Fruit fly (Drosophila melanogaster) whole organism, wandering third instar larva: ENCODE measurements around the gene CG43935.

Experiments used
- CG9705 ChIP-seq: fragments of 200-800 bp; sonication (Bioruptor generic); optimal IDR thresholded peaks from 2 replicates; lab custom pipeline; 2018; ENCODE audit warnings: missing biosample characterization, mild to moderate bottlenecking, missing genetic modification characterization
- CrebA ChIP-seq: fragments of 200-800 bp; sonication (Bioruptor generic); optimal IDR thresholded peaks from 2 replicates; lab custom pipeline; 2016; ENCODE audit warnings: missing biosample characterization, mild to moderate bottlenecking, missing genetic modification characterization, borderline replicate concordance
- Dfd ChIP-seq: fragments of >200 bp; optimal IDR thresholded peaks from 2 replicates; lab custom pipeline; 2017; ENCODE audit warnings: missing biosample characterization, missing genetic modification characterization
- Dif ChIP-seq: fragments of 200-275, 200-300 bp; sonication (Bioruptor generic); optimal IDR thresholded peaks from 2 replicates; lab custom pipeline; 2018; ENCODE audit warnings: missing biosample characterization, missing genetic modification characterization; ENCODE audit not compliant: partially characterized antibody
- GATAd ChIP-seq: sonication (Bioruptor generic); optimal IDR thresholded peaks from 2 replicates; lab custom pipeline; 2016; ENCODE audit warnings: missing biosample characterization, missing genetic modification characterization
- HLH106 ChIP-seq: fragments of 200-800 bp; optimal IDR thresholded peaks from 3 replicates; lab custom pipeline; 2019; ENCODE audit warnings: missing biosample characterization, mild to moderate bottlenecking, missing genetic modification characterization, moderate library complexity
- Hnf4 ChIP-seq: fragments of 200-800 bp; sonication (Bioruptor generic); optimal IDR thresholded peaks from 2 replicates; lab custom pipeline; 2016; ENCODE audit warnings: missing biosample characterization, mild to moderate bottlenecking, missing genetic modification characterization
- Hr78 ChIP-seq: fragments of >200 bp; optimal IDR thresholded peaks from 2 replicates; lab custom pipeline; 2017; ENCODE audit warnings: missing biosample characterization, missing genetic modification characterization
- Hr83 ChIP-seq: fragments of 200-300 bp; sonication (Bioruptor generic); optimal IDR thresholded peaks from 2 replicates; lab custom pipeline; 2016; ENCODE audit warnings: missing biosample characterization, mild to moderate bottlenecking, missing genetic modification characterization, moderate library complexity; ENCODE audit not compliant: poor library complexity, severe bottlenecking
- Jra ChIP-seq: sonication (Bioruptor generic); optimal IDR thresholded peaks from 2 replicates; lab custom pipeline; 2016; ENCODE audit warnings: missing biosample characterization, missing genetic modification characterization
- Myc ChIP-seq: fragments of >200 bp; optimal IDR thresholded peaks from 2 replicates; lab custom pipeline; 2017
- N ChIP-seq: fragments of >200 bp; optimal IDR thresholded peaks from 2 replicates; lab custom pipeline; 2018; ENCODE audit warnings: missing biosample characterization, missing external identifiers, missing genetic modification characterization
- OdsH ChIP-seq: fragments of 200-800 bp; sonication (Bioruptor generic); optimal IDR thresholded peaks from 2 replicates; lab custom pipeline; 2016; ENCODE audit warnings: missing biosample characterization, mild to moderate bottlenecking, missing genetic modification characterization
- Rel ChIP-seq, 2 experiments: fragments of 200-800 bp; sonication (Bioruptor generic) in 1 of 2; optimal IDR thresholded peaks; 2 replicates in 1 of 2; 3 replicates in 1 of 2; lab custom pipeline; 2016 to 2019; ENCODE audit warnings: mild to moderate bottlenecking in 2 of 2, missing biosample characterization in 2 of 2, missing genetic modification characterization in 2 of 2, moderate library complexity in 1 of 2
- br ChIP-seq: fragments of 200-800 bp; sonication (Bioruptor generic); optimal IDR thresholded peaks from 2 replicates; lab custom pipeline; 2016; ENCODE audit warnings: missing biosample characterization, missing genetic modification characterization
- brk ChIP-seq: fragments of 200-800 bp; sonication (Bioruptor generic); optimal IDR thresholded peaks from 2 replicates; lab custom pipeline; 2016; ENCODE audit warnings: missing biosample characterization, mild to moderate bottlenecking, missing genetic modification characterization
- dl ChIP-seq, 2 experiments: fragments of 175-275, 200-275 bp in 1 of 2; fragments of 200-275 bp in 1 of 2; sonication (Bioruptor generic); optimal IDR thresholded peaks; lab custom pipeline; 2018; ENCODE audit warnings: mild to moderate bottlenecking in 2 of 2, missing biosample characterization in 2 of 2, missing genetic modification characterization in 2 of 2, moderate library complexity in 2 of 2; ENCODE audit not compliant: partially characterized antibody in 2 of 2, insufficient read depth in 1 of 2
- dmrt93B ChIP-seq: fragments of 200-800 bp; sonication (Bioruptor generic); optimal IDR thresholded peaks from 2 replicates; lab custom pipeline; 2018; ENCODE audit warnings: missing biosample characterization, mild to moderate bottlenecking, missing genetic modification characterization
- dsf ChIP-seq: sonication (Bioruptor generic); optimal IDR thresholded peaks from 2 replicates; lab custom pipeline; 2016; ENCODE audit warnings: missing biosample characterization, missing genetic modification characterization, borderline replicate concordance
- ey ChIP-seq: fragments of 200-800 bp; sonication (Bioruptor generic); optimal IDR thresholded peaks from 2 replicates; lab custom pipeline; 2016; ENCODE audit warnings: missing biosample characterization, missing genetic modification characterization
- lola ChIP-seq: fragments of >200 bp; optimal IDR thresholded peaks from 2 replicates; lab custom pipeline; 2017; ENCODE audit warnings: missing biosample characterization, missing genetic modification characterization
- pan ChIP-seq: fragments of >200 bp; optimal IDR thresholded peaks from 2 replicates; lab custom pipeline; 2017
- psq ChIP-seq: fragments of 200-800 bp; sonication (Bioruptor generic); optimal IDR thresholded peaks from 3 replicates; lab custom pipeline; 2017; ENCODE audit warnings: missing biosample characterization, mild to moderate bottlenecking, missing genetic modification characterization, moderate library complexity
- rgr ChIP-seq: fragments of 200-800 bp; sonication (Bioruptor generic); optimal IDR thresholded peaks from 3 replicates; lab custom pipeline; 2016; ENCODE audit warnings: missing biosample characterization, mild to moderate bottlenecking, missing genetic modification characterization
- sage ChIP-seq: fragments of 200-800 bp; sonication (Bioruptor generic); optimal IDR thresholded peaks from 2 replicates; lab custom pipeline; 2016; ENCODE audit warnings: missing biosample characterization, mild to moderate bottlenecking, missing genetic modification characterization
- sv ChIP-seq: fragments of 200-800 bp; sonication (Bioruptor generic); optimal IDR thresholded peaks from 3 replicates; lab custom pipeline; 2016; ENCODE audit warnings: missing biosample characterization, missing genetic modification characterization
- tai ChIP-seq: sonication (Bioruptor generic); optimal IDR thresholded peaks from 2 replicates; lab custom pipeline; 2016; ENCODE audit warnings: missing biosample characterization, missing genetic modification characterization
- usp ChIP-seq: fragments of >200 bp; optimal IDR thresholded peaks from 2 replicates; lab custom pipeline; 2017; ENCODE audit warnings: missing biosample characterization, missing genetic modification characterization
- woc ChIP-seq: sonication (Bioruptor generic); optimal IDR thresholded peaks from 2 replicates; lab custom pipeline; 2016; ENCODE audit warnings: missing biosample characterization, mild to moderate bottlenecking, missing genetic modification characterization

The CG43935 gene

dm6 chr3R:27048561-27049270 is 16.5 kb upstream of the CG43935 start, which contains the start of gene TwdlT:
TwdlT (plus strand) TSS chr3R:27049220.
- TF ChIP-seq br (GFP tag; lab: Kevin White, UChicago): no peak
- no peak for TF ChIP-seq dsf

- TF ChIP-seq Dfd (GFP tag; lab: Kevin White, UChicago): peak; percentile 96
- TF ChIP-seq N (GFP tag; lab: Kevin White, UChicago): no peak
Measured at dm6 chr3R:27049549-27049948, 15.7 kb upstream of the CG43935 start.

- TF ChIP-seq Hr78 (GFP tag; lab: Kevin White, UChicago) (no peak), Myc (lab: Kevin White, UChicago) (peak; percentile 14)
- TF ChIP-seq, all 38 proteins: peak for 1
Measured at dm6 chr3R:27056152-27056551, 9.1 kb upstream of the CG43935 start.

dm6 chr3R:27061916-27062315 is 3.3 kb upstream of the CG43935 start, which contains the start of gene CG34292:
CG34292 (plus strand) TSS chr3R:27062216.
- TF ChIP-seq Hnf4: no peak
- no peak for TF ChIP-seq GATAd (GFP tag; lab: Kevin White, UChicago)
- no peak for TF ChIP-seq Myc (lab: Kevin White, UChicago)
- no peak for TF ChIP-seq Dif (GFP tag; lab: Kevin White, UChicago)
- no peak for TF ChIP-seq dl (GFP tag; optimal IDR thresholded peaks at IDR 0.05; lab: Kevin White, UChicago; ENCODE audit: insufficient read depth in 1 of 2, partially characterized antibody in 2 of 2)
- TF ChIP-seq woc (GFP tag; lab: Kevin White, UChicago): no peak
- no peak for TF ChIP-seq sv (GFP tag; lab: Kevin White, UChicago)
- TF ChIP-seq CrebA (GFP tag; lab: Kevin White, UChicago): no peak
- TF ChIP-seq tai: no peak
- TF ChIP-seq OdsH (GFP tag; lab: Kevin White, UChicago): no peak
- TF ChIP-seq N (GFP tag; lab: Kevin White, UChicago): no peak
- no peak for TF ChIP-seq ey (GFP tag; lab: Kevin White, UChicago)
- no peak for TF ChIP-seq Hr83 (GFP tag; lab: Kevin White, UChicago)
- no peak for TF ChIP-seq Jra
- no peak for TF ChIP-seq psq
- TF ChIP-seq HLH106 (tag; lab: Kevin White, UChicago): no peak

- TF ChIP-seq dmrt93B (GFP tag; lab: Kevin White, UChicago) (no peak), dsf (no peak), Rel (GFP tag; optimal IDR thresholded peaks at IDR 0.05; lab: Kevin White, UChicago) (no peak), Rel (tag; optimal IDR thresholded peaks at IDR 0.05; lab: Kevin White, UChicago) (no peak), Jra (no peak), usp (no peak)
Measured at dm6 chr3R:27064099-27064498, 1.1 kb upstream of the CG43935 start, which contains the start of gene Nep5. Nep5 (minus strand) TSS chr3R:27064199.

- TF ChIP-seq usp (no peak), CG9705 (GFP tag; lab: Kevin White, UChicago) (no peak), lola (GFP tag; lab: Kevin White, UChicago) (no peak), HLH106 (tag; lab: Kevin White, UChicago) (no peak), sage (GFP tag; lab: Kevin White, UChicago) (no peak), dl (GFP tag; optimal IDR thresholded peaks at IDR 0.05; lab: Kevin White, UChicago; ENCODE audit: insufficient read depth in 1 of 2, partially characterized antibody in 2 of 2) (no peak), Rel (GFP tag; optimal IDR thresholded peaks at IDR 0.05; lab: Kevin White, UChicago) (no peak), Rel (tag; optimal IDR thresholded peaks at IDR 0.05; lab: Kevin White, UChicago) (no peak), Hr83 (GFP tag; lab: Kevin White, UChicago) (no peak), ey (GFP tag; lab: Kevin White, UChicago) (no peak), pan (lab: Kevin White, UChicago) (no peak), brk (GFP tag; lab: Kevin White, UChicago) (no peak), rgr (GFP tag; lab: Kevin White, UChicago) (no peak), Dif (GFP tag; lab: Kevin White, UChicago) (no peak), CrebA (GFP tag; lab: Kevin White, UChicago) (no peak)
Measured at dm6 chr3R:27067362-27067761, 2.1 kb downstream of the CG43935 start.
